Fruit fly (Drosophila melanogaster) whole organism, pupa: ENCODE measurements around the gene eIF3h.

Source experiments
- CG32121 ChIP-seq: fragments of 200-800 bp; sonication (Bioruptor generic); IDR thresholded peaks from 2 replicates; pipeline ENCODE4 v1.3.6; 2022; ENCODE audit warnings: missing biosample characterization, missing genetic modification characterization
- rn ChIP-seq: fragments of 200-800 bp; sonication (Bioruptor generic); IDR thresholded peaks from 2 replicates; pipeline ENCODE4 v1.3.6; 2022; ENCODE audit warnings: missing biosample characterization, missing genetic modification characterization

dm6 chr2L:5054953-5055352, 2.1 kb upstream of the eIF3h start, which contains the start of the genes CG14036 and His3.3A:
- TF ChIP-seq CG32121 (GFP tag; lab: Robert Waterston, UW) (peak; percentile 35; the same call in 1 of the 2 replicates), rn (no peak)
